Fruit fly (Drosophila melanogaster) whole organism, embryonic: ENCODE data around the gene CG9717.
A peak's percentile ranks its signal among the peaks of the same experiment; 100 is the strongest.

Experiments
- Atf3 ChIP-seq: fragments of 200-800 bp; sonication (Bioruptor generic); optimal IDR thresholded peaks from 3 replicates; lab custom pipeline; 2016; ENCODE audit warnings: missing biosample characterization, missing genetic modification characterization
- B-H1 ChIP-seq: fragments of 200-800 bp; sonication (Bioruptor generic); IDR thresholded peaks from 3 replicates; pipeline ENCODE4 v1.3.6; 2022; ENCODE audit warnings: missing biosample characterization, missing genetic modification characterization
- Bgb ChIP-seq: fragments of 200-800 bp; sonication (Bioruptor generic); IDR thresholded peaks from 2 replicates; pipeline ENCODE4 v1.3.6; 2022; ENCODE audit warnings: missing biosample characterization, missing genetic modification characterization; ENCODE audit not compliant: partially characterized antibody
- Blimp-1 ChIP-seq: fragments of 200-800 bp; sonication (Bioruptor generic); optimal IDR thresholded peaks from 3 replicates; lab custom pipeline; 2018; ENCODE audit warnings: missing biosample characterization, missing genetic modification characterization, mild to moderate bottlenecking, moderate library complexity, missing genetic modification reagents
- CG11456 ChIP-seq: fragments of 200-800 bp; sonication (Bioruptor generic); IDR thresholded peaks from 3 replicates; pipeline ENCODE4 v1.3.6; 2022; ENCODE audit warnings: missing biosample characterization, missing genetic modification characterization
- CG11723 ChIP-seq: fragments of 200-800 bp; sonication (Bioruptor generic); optimal IDR thresholded peaks from 2 replicates; lab custom pipeline; 2017; ENCODE audit warnings: missing biosample characterization, mild to moderate bottlenecking, missing genetic modification characterization
- CG12104 ChIP-seq: fragments of 200-800 bp; sonication (Bioruptor generic); optimal IDR thresholded peaks from 3 replicates; lab custom pipeline; 2016; ENCODE audit warnings: missing biosample characterization, missing genetic modification characterization
- CG12744 ChIP-seq: fragments of 200-800 bp; sonication (Bioruptor generic); optimal IDR thresholded peaks from 2 replicates; lab custom pipeline; 2016; ENCODE audit warnings: missing biosample characterization, missing genetic modification characterization
- CG13296 ChIP-seq: fragments of 200-800 bp; sonication (Bioruptor generic); optimal IDR thresholded peaks from 3 replicates; lab custom pipeline; 2018; ENCODE audit warnings: missing biosample characterization, mild to moderate bottlenecking, missing genetic modification characterization
- CG15479 ChIP-seq: fragments of 200-800 bp; sonication (Bioruptor generic); optimal IDR thresholded peaks from 3 replicates; lab custom pipeline; 2019; ENCODE audit warnings: missing biosample characterization, mild to moderate bottlenecking, missing genetic modification characterization, moderate library complexity
- CG16813 ChIP-seq: fragments of 200-800 bp; sonication (Bioruptor generic); IDR thresholded peaks from 3 replicates; pipeline ENCODE4 v1.3.6; 2022; ENCODE audit warnings: missing biosample characterization, missing genetic modification characterization; ENCODE audit not compliant: partially characterized antibody
- CG17361 ChIP-seq: fragments of 200-800 bp; sonication (Bioruptor generic); IDR thresholded peaks from 3 replicates; pipeline ENCODE4 v1.3.6; 2022; ENCODE audit warnings: missing biosample characterization, missing genetic modification characterization
- CG17385 ChIP-seq: fragments of 200-800 bp; sonication (Bioruptor generic); optimal IDR thresholded peaks from 3 replicates; lab custom pipeline; 2018; ENCODE audit warnings: missing biosample characterization, mild to moderate bottlenecking, missing genetic modification characterization
- CG2202 ChIP-seq: fragments of 200-800 bp; sonication (Bioruptor generic); optimal IDR thresholded peaks from 2 replicates; lab custom pipeline; 2018; ENCODE audit warnings: missing biosample characterization, mild to moderate bottlenecking, missing genetic modification characterization
- CG34376 ChIP-seq: fragments of 200-800 bp; sonication (Bioruptor generic); optimal IDR thresholded peaks from 2 replicates; lab custom pipeline; 2018; ENCODE audit warnings: missing biosample characterization, mild to moderate bottlenecking, missing genetic modification characterization
- CG4730 ChIP-seq: fragments of 200-800 bp; sonication (Bioruptor generic); IDR thresholded peaks from 2 replicates; pipeline ENCODE4 v1.3.6; 2022; ENCODE audit warnings: missing biosample characterization, missing genetic modification characterization
- CG4820 ChIP-seq: fragments of 200-800 bp; sonication (Bioruptor generic); optimal IDR thresholded peaks from 3 replicates; lab custom pipeline; 2016; ENCODE audit warnings: missing biosample characterization, missing genetic modification characterization
- CG7745 ChIP-seq: fragments of 200-800 bp; sonication (Bioruptor generic); optimal IDR thresholded peaks from 2 replicates; lab custom pipeline; 2018; ENCODE audit warnings: missing biosample characterization, mild to moderate bottlenecking, missing genetic modification characterization, moderate library complexity
- CG7963 ChIP-seq: fragments of 200-800 bp; sonication (Bioruptor generic); IDR thresholded peaks from 3 replicates; pipeline ENCODE4 v1.3.6; 2022; ENCODE audit warnings: missing biosample characterization, missing genetic modification characterization; ENCODE audit not compliant: partially characterized antibody
- CG8281 ChIP-seq: fragments of 200-800 bp; sonication (Bioruptor generic); optimal IDR thresholded peaks from 2 replicates; lab custom pipeline; 2018; ENCODE audit warnings: missing biosample characterization, mild to moderate bottlenecking, missing genetic modification characterization, moderate library complexity
- CG8388 ChIP-seq: fragments of 200-800 bp; sonication (Bioruptor generic); optimal IDR thresholded peaks from 2 replicates; lab custom pipeline; 2019; ENCODE audit warnings: missing biosample characterization, mild to moderate bottlenecking, missing genetic modification characterization, moderate library complexity
- Chrac-16 ChIP-seq: fragments of 200-800 bp; sonication (Bioruptor generic); optimal IDR thresholded peaks from 3 replicates; lab custom pipeline; 2016; ENCODE audit warnings: missing biosample characterization, missing genetic modification characterization
- Deaf1 ChIP-seq: fragments of 200-800 bp; optimal IDR thresholded peaks from 3 replicates; lab custom pipeline; 2019; ENCODE audit warnings: missing biosample characterization, mild to moderate bottlenecking, missing genetic modification characterization, moderate library complexity
- Dip3 ChIP-seq: fragments of 200-800 bp; sonication (Bioruptor generic); optimal IDR thresholded peaks from 3 replicates; lab custom pipeline; 2016; ENCODE audit warnings: missing biosample characterization, missing genetic modification characterization
- HLH54F ChIP-seq: fragments of 200-800 bp; sonication (Bioruptor generic); optimal IDR thresholded peaks from 3 replicates; lab custom pipeline; 2016; ENCODE audit warnings: missing biosample characterization, missing genetic modification characterization
- Hey ChIP-seq: fragments of 200-800 bp; sonication (Bioruptor generic); optimal IDR thresholded peaks from 3 replicates; lab custom pipeline; 2018; ENCODE audit warnings: missing biosample characterization, mild to moderate bottlenecking, missing genetic modification characterization
- Hmx ChIP-seq: fragments of 200-800 bp; sonication (Bioruptor generic); optimal IDR thresholded peaks from 2 replicates; lab custom pipeline; 2016; ENCODE audit warnings: missing biosample characterization, missing genetic modification characterization
- Med ChIP-seq: fragments of 200-800 bp; sonication (Bioruptor generic); peaks from one replicate; lab custom pipeline; 2016; ENCODE audit warnings: missing biosample characterization, missing genetic modification characterization, mild to moderate bottlenecking, inconsistent platforms, moderate library complexity
- Opbp ChIP-seq: fragments of 200-800 bp; sonication (Bioruptor generic); IDR thresholded peaks from 3 replicates; pipeline ENCODE4 v1.3.6; 2022; ENCODE audit warnings: missing biosample characterization, missing genetic modification characterization; ENCODE audit not compliant: partially characterized antibody
- Optix ChIP-seq: fragments of 200-800 bp; sonication (Bioruptor generic); IDR thresholded peaks from 3 replicates; pipeline ENCODE4 v1.3.6; 2022; ENCODE audit warnings: missing biosample characterization, missing genetic modification characterization
- Rfx ChIP-seq: fragments of 200-800 bp; sonication (Bioruptor generic); IDR thresholded peaks from 2 replicates; pipeline ENCODE4 v1.3.6; 2022; ENCODE audit warnings: missing biosample characterization, missing genetic modification characterization
- Sox102F ChIP-seq: fragments of 200-800 bp; sonication (Bioruptor generic); optimal IDR thresholded peaks from 2 replicates; lab custom pipeline; 2018; ENCODE audit warnings: missing biosample characterization, mild to moderate bottlenecking, missing genetic modification characterization, moderate library complexity
- Vsx1 ChIP-seq: fragments of 200-800 bp; sonication (Bioruptor generic); optimal IDR thresholded peaks from 2 replicates; lab custom pipeline; 2017; ENCODE audit warnings: missing biosample characterization, mild to moderate bottlenecking, missing genetic modification characterization, missing genetic modification reagents
- abd-A ChIP-seq: fragments of 200-800 bp; sonication (Bioruptor generic); optimal IDR thresholded peaks from 3 replicates; lab custom pipeline; 2019; ENCODE audit warnings: missing biosample characterization, mild to moderate bottlenecking, missing genetic modification characterization, moderate library complexity
- amos ChIP-seq: fragments of 200-800 bp; sonication (Bioruptor generic); IDR thresholded peaks from 2 replicates; pipeline ENCODE4 v1.3.6; 2022; ENCODE audit warnings: missing biosample characterization, missing genetic modification characterization; ENCODE audit not compliant: partially characterized antibody
- ash1 ChIP-seq: fragments of 200-800 bp; sonication (Bioruptor generic); optimal IDR thresholded peaks from 2 replicates; lab custom pipeline; 2018; ENCODE audit warnings: missing biosample characterization, mild to moderate bottlenecking, missing genetic modification characterization
- chinmo ChIP-seq: fragments of 200-800 bp; sonication (Bioruptor generic); IDR thresholded peaks from 4 replicates; pipeline ENCODE4 v1.3.6; 2022; ENCODE audit warnings: missing biosample characterization, missing genetic modification characterization; ENCODE audit not compliant: partially characterized antibody
- dmrt11E ChIP-seq: fragments of 200-800 bp; sonication (Bioruptor generic); optimal IDR thresholded peaks from 3 replicates; lab custom pipeline; 2018; ENCODE audit warnings: missing biosample characterization, mild to moderate bottlenecking, missing genetic modification characterization, moderate library complexity
- emc ChIP-seq: fragments of 200-800 bp; sonication (Bioruptor generic); optimal IDR thresholded peaks from 2 replicates; lab custom pipeline; 2016; ENCODE audit warnings: missing biosample characterization, missing genetic modification characterization
- grau ChIP-seq: fragments of 200-800 bp; optimal IDR thresholded peaks from 3 replicates; lab custom pipeline; 2019; ENCODE audit warnings: missing biosample characterization, mild to moderate bottlenecking, missing genetic modification characterization, moderate library complexity
- grn ChIP-seq: fragments of 200-800 bp; sonication (Bioruptor generic); optimal IDR thresholded peaks from 3 replicates; lab custom pipeline; 2017; ENCODE audit warnings: missing biosample characterization, missing genetic modification characterization
- gsb-n ChIP-seq: fragments of 200-800 bp; sonication (Bioruptor generic); optimal IDR thresholded peaks from 3 replicates; lab custom pipeline; 2018; ENCODE audit warnings: missing biosample characterization, mild to moderate bottlenecking, missing genetic modification characterization
- h ChIP-seq: fragments of >200 bp; optimal IDR thresholded peaks from 2 replicates; lab custom pipeline; 2017
- jumu ChIP-seq: fragments of 200-800 bp; sonication (Bioruptor generic); optimal IDR thresholded peaks from 3 replicates; lab custom pipeline; 2016; ENCODE audit warnings: missing biosample characterization, missing genetic modification characterization
- pnt ChIP-seq: fragments of 200-800 bp; sonication (Bioruptor generic); optimal IDR thresholded peaks from 3 replicates; lab custom pipeline; 2016; ENCODE audit warnings: missing biosample characterization, missing genetic modification characterization
- slbo ChIP-seq: fragments of 200-800 bp; sonication (Bioruptor generic); IDR thresholded peaks from 2 replicates; pipeline ENCODE4 v1.3.6; 2022; ENCODE audit warnings: missing biosample characterization, missing genetic modification characterization
- sug ChIP-seq: fragments of 200-800 bp; optimal IDR thresholded peaks from 2 replicates; lab custom pipeline; 2019; ENCODE audit warnings: missing biosample characterization, mild to moderate bottlenecking, missing genetic modification characterization, moderate library complexity
- tll ChIP-seq, 2 experiments: fragments of 200-800 bp in 1 of 2; fragments of >200 bp in 1 of 2; sonication (Bioruptor generic) in 1 of 2; optimal IDR thresholded peaks; 2 replicates each; lab custom pipeline; 2017 to 2019; ENCODE audit warnings: missing biosample characterization in 2 of 2, missing genetic modification characterization in 2 of 2, mild to moderate bottlenecking in 1 of 2, moderate library complexity in 1 of 2
- vfl ChIP-seq: fragments of 200-800 bp; sonication (Bioruptor generic); optimal IDR thresholded peaks from 2 replicates; lab custom pipeline; 2016; ENCODE audit warnings: missing biosample characterization, missing genetic modification characterization
- zfh2 ChIP-seq: fragments of 200-800 bp; sonication (Bioruptor generic); optimal IDR thresholded peaks from 2 replicates; lab custom pipeline; 2016; ENCODE audit warnings: missing biosample characterization, missing genetic modification characterization

The CG9717 gene

DNA sequence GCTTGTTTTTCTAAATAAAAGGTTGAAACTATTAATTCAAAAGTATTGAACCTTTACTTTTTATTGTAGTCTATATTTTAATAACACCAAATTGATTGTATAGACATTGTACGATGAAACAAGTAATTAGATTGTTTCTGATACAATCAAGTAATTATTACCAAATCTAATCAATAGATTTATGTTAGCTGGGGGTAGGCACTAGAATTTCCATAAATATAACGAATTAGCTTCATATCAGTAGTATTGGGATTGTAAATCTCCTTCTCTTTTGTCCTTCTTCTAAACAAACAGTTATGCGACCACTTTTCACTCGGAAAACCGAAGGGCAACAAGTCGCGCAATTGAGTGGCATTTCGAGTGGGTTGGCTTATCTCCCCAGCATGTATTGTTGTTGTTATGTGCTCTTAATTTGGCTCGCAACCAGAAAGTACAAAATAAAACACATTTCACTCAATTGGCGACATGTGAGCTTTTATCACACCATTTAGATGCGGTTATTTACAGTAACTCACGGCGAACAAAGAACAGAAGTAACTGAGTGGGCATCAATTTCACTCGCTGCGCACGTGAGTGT is 12.4 kb upstream of the CG9717 start (continued):
- TF ChIP-seq Blimp-1 (no peak), CG16813 (GFP tag; lab: Robert Waterston, UW) (no peak), Bgb (GFP tag; lab: Robert Waterston, UW) (peak; percentile 46; the same call in 1 of the 2 replicates), CG4820 (GFP tag; lab: Kevin White, UChicago) (no peak), vfl (no peak), CG2202 (tag; lab: Kevin White, UChicago) (no peak), zfh2 (GFP tag; lab: Kevin White, UChicago) (no peak), grn (GFP tag; lab: Kevin White, UChicago) (peak; percentile 12), CG17361 (GFP tag; lab: Robert Waterston, UW) (no peak), CG4730 (GFP tag; lab: Robert Waterston, UW) (no peak), Chrac-16 (no peak), CG8388 (GFP tag; lab: Kevin White, UChicago) (no peak), CG11456 (GFP tag; lab: Robert Waterston, UW) (no peak), CG34376 (GFP tag; lab: Kevin White, UChicago) (peak; percentile 43), CG11723 (GFP tag; lab: Kevin White, UChicago) (no peak), CG17385 (GFP tag; lab: Kevin White, UChicago) (no peak), CG7963 (GFP tag; lab: Robert Waterston, UW) (no peak), abd-A (tag; lab: Kevin White, UChicago) (no peak), CG8281 (tag; lab: Kevin White, UChicago) (no peak), h (lab: Kevin White, UChicago) (no peak), pnt (no peak), sug (tag; lab: Kevin White, UChicago) (peak; percentile 97), HLH54F (GFP tag; lab: Kevin White, UChicago) (no peak), slbo (GFP tag; lab: Robert Waterston, UW) (no peak), jumu (GFP tag; lab: Kevin White, UChicago) (no peak), Hmx (GFP tag; lab: Kevin White, UChicago) (no peak), dmrt11E (tag; lab: Kevin White, UChicago) (no peak), B-H1 (GFP tag; lab: Robert Waterston, UW) (no peak), Dip3 (no peak), Sox102F (no peak), emc (no peak), CG12744 (GFP tag; lab: Kevin White, UChicago) (no peak), Opbp (no peak), tll (GFP tag; optimal IDR thresholded peaks at IDR 0.05; lab: Kevin White, UChicago) (no peak), chinmo (0 out of 4 replicates have a peak, but pooled peaks have one; percentile 31), amos (GFP tag; lab: Robert Waterston, UW) (peak; percentile 29; the same call in 1 of the 2 replicates), Optix (GFP tag; lab: Robert Waterston, UW) (no peak), grau (tag; lab: Kevin White, UChicago) (no peak), CG13296 (GFP tag; lab: Kevin White, UChicago) (no peak), Rfx (no peak), gsb-n (tag; lab: Kevin White, UChicago) (no peak), CG7745 (tag; lab: Kevin White, UChicago) (no peak), CG15479 (GFP tag; lab: Kevin White, UChicago) (no peak), Deaf1 (tag; lab: Kevin White, UChicago) (peak; percentile 33), Hey (no peak), Med (GFP tag; lab: Kevin White, UChicago) (no peak), Atf3 (GFP tag; lab: Kevin White, UChicago) (no peak), ash1 (GFP tag; lab: Kevin White, UChicago) (no peak), Vsx1 (peak; percentile 25), CG12104 (no peak)
